Fruit fly (Drosophila melanogaster) whole organism, embryonic: ENCODE results near the gene CG8281.

Source experiments
- ATbp ChIP-seq: fragments of 200-800 bp; sonication (Bioruptor generic); optimal IDR thresholded peaks from 2 replicates; lab custom pipeline; 2017; ENCODE audit warnings: missing biosample characterization, mild to moderate bottlenecking, missing genetic modification characterization, missing genetic modification reagents
- CG17361 ChIP-seq: fragments of 200-800 bp; sonication (Bioruptor generic); IDR thresholded peaks from 3 replicates; pipeline ENCODE4 v1.3.6; 2022; ENCODE audit warnings: missing biosample characterization, missing genetic modification characterization
- CG18262 ChIP-seq: fragments of 200-800 bp; optimal IDR thresholded peaks from 3 replicates; lab custom pipeline; 2019; ENCODE audit warnings: missing biosample characterization, mild to moderate bottlenecking, missing genetic modification characterization, moderate library complexity
- CG34422 ChIP-seq: fragments of 200-800 bp; sonication (Bioruptor generic); IDR thresholded peaks from 3 replicates; pipeline ENCODE4 v1.3.6; 2022; ENCODE audit warnings: missing biosample characterization, missing genetic modification characterization
- Elba2 ChIP-seq: fragments of 200-800 bp; sonication (Bioruptor generic); optimal IDR thresholded peaks from 3 replicates; lab custom pipeline; 2016; ENCODE audit warnings: missing biosample characterization, missing genetic modification characterization
- Oaz ChIP-seq: fragments of 200-800 bp; sonication (Bioruptor generic); IDR thresholded peaks from 2 replicates; pipeline ENCODE4 v1.3.6; 2022; ENCODE audit warnings: missing biosample characterization, missing genetic modification characterization
- Scr ChIP-seq: fragments of 200-800 bp; sonication (Bioruptor generic); IDR thresholded peaks from 2 replicates; pipeline ENCODE4 v1.3.6; 2022; ENCODE audit warnings: missing biosample characterization, missing genetic modification characterization; ENCODE audit not compliant: partially characterized antibody
- bab2 ChIP-seq: fragments of 200-800 bp; sonication (Bioruptor generic); optimal IDR thresholded peaks from 2 replicates; lab custom pipeline; 2016; ENCODE audit warnings: missing biosample characterization, missing genetic modification characterization
- fd102C ChIP-seq: fragments of 200-800 bp; sonication (Bioruptor generic); optimal IDR thresholded peaks from 2 replicates; lab custom pipeline; 2018; ENCODE audit warnings: missing biosample characterization, mild to moderate bottlenecking, missing genetic modification characterization, moderate library complexity
- gfzf ChIP-seq: fragments of 200-800 bp; sonication (Bioruptor generic); optimal IDR thresholded peaks from 2 replicates; lab custom pipeline; 2016; ENCODE audit warnings: missing biosample characterization, mild to moderate bottlenecking, missing genetic modification characterization, moderate library complexity

DNA sequence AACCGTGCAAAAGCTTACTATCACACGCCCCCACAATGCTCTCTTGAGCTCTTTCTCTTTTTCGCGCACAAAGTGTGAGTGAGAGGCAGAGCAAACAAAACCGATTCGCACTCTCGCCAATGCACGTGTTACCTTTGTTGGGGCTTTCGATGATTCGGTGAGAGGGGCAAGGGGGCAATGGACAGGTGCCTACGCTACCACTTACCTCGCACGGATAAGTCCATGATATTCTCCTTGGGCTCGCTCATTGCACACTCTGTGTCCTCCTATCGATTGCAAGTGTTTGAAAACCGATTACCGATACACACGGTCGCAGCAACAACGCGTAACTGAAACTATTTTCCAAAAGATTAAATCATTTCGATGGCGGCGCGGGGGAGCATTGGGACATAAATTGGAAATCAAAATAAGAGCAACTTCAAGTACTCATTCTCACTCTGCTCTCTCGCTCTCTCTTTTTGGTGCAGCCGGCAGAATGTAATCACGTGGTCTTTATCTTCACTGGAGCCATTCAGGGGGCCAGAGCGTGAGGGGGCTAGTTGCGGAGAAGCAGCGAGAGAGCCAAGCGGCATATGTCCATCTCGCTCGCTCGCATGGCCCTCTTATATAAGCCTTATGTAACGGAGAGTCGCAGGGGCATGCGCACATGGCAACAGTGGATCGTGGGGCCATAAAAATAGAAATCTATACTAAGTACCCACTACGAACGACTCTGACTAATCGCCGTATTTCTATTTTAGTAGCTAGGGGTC is 45.1 kb upstream of the CG8281 start, which contains the start of gene Pdp1:
- peak; percentile 46; the same call in 1 of the 2 replicates for TF ChIP-seq Scr
- TF ChIP-seq gfzf (GFP tag; lab: Kevin White, UChicago): no peak
- no peak for TF ChIP-seq fd102C
- peak; percentile 19 for TF ChIP-seq ATbp (GFP tag; lab: Kevin White, UChicago)
- TF ChIP-seq CG34422 (GFP tag; lab: Robert Waterston, UW): peak; percentile 89; the same call in 2 of the 3 replicates
- no peak for TF ChIP-seq Oaz
- TF ChIP-seq CG18262: peak; percentile 16
- no peak for TF ChIP-seq CG17361 (GFP tag; lab: Robert Waterston, UW)
- no peak for TF ChIP-seq bab2
- no peak for TF ChIP-seq Elba2 (GFP tag; lab: Kevin White, UChicago)
